Worm (Caenorhabditis elegans): ENCODE data around the gene lido-16.

Gene lido-16

ce11 chrII:6526136-6526684 lies 41.4 kb upstream of the lido-16 start:
- TF ChIP-seq nhr-84 (tag; optimal IDR thresholded peaks at IDR 0.05) (no peak), efl-1 (optimal IDR thresholded peaks at IDR 0.05) (no peak), efl-1 (GFP tag; optimal IDR thresholded peaks at IDR 0.05 in 1 of 2) (peak in 1 of 2 experiments; percentile 56), mab-9 (GFP tag; IDR thresholded peaks at IDR 0.05) (no peak), ztf-4 (tag; optimal IDR thresholded peaks at IDR 0.05) (no peak)

- TF ChIP-seq elt-2 (tag; optimal IDR thresholded peaks at IDR 0.05) (peak; percentile 2), swsn-7 (tag; optimal IDR thresholded peaks at IDR 0.05) (no peak), unc-30 (tag; optimal IDR thresholded peaks at IDR 0.05) (no peak)
Measured at ce11 chrII:6524501-6524977, 39.8 kb upstream of the lido-16 start, which contains the start of gene C56E6.2. Gene C56E6.2 (plus strand): TSS chrII:6524927.

DNA sequence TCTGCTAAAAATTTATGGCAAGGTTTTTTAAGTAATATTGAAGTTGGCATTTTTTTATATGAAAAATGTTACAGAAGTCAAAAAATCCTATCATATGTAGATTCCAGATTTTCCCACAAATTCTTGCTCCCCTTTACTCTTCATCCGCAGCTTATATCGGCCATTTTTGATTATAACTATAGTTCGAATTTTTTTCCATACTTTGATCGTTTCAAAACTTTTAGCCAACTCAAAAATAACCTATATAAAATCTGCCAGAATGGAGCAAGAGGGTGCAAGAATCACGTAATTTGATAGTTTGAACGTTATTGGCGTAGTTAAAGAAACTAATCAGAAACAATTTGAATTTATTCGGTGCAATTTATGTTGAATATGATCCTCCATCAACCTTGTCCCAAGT lies 39.2 kb upstream of the lido-16 start:
- no peak for TF ChIP-seq F16B12.6 (tag; optimal IDR thresholded peaks at IDR 0.05)

DNA sequence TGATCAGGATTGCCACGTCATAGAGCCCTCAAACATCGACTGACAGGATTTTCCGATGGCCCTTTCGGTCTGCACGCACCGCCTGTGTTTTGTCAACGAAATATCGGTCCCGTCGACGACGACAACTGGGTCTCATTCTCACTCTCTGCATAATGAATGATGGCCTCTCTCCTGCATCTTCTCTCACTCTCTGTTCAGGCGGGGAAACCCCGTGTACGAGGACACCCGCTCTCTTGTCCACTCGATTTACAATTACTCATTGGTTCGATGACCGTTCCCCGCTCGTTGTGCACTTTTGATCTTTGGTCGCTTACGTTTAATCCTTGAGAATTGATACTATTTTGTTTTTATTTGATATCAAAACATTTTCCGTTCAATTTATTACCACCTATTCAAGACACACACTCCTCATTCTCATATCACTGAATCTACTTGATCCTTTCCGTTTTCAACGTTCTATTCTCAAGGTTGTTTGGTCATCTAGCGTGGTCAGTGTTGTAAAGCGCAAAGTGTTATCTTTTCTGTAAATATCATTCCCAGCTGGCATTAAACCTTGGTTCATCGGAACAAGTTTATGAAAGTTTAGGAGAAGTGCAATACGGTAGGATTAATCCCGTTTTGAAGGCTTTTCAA lies 38.0 kb upstream of the lido-16 start:
- peak; percentile 62 for TF ChIP-seq lin-14 (GFP tag; optimal IDR thresholded peaks at IDR 0.05)
- no peak for TF ChIP-seq nhr-90 (tag; optimal IDR thresholded peaks at IDR 0.05; ENCODE audit: poor library complexity)
- no peak for TF ChIP-seq efl-1 (optimal IDR thresholded peaks at IDR 0.05)
- peak in 1 of 2 experiments; percentile 64 for TF ChIP-seq efl-1 (GFP tag; optimal IDR thresholded peaks at IDR 0.05 in 1 of 2)
- no peak for TF ChIP-seq egl-13 (tag; optimal IDR thresholded peaks at IDR 0.05)
- TF ChIP-seq aly-2 (tag; optimal IDR thresholded peaks at IDR 0.05), result no peak
- no peak for TF ChIP-seq C34B4.2 (tag; optimal IDR thresholded peaks at IDR 0.05)
- peak; percentile 13 for TF ChIP-seq nhr-20 (tag; optimal IDR thresholded peaks at IDR 0.05)
- no peak for TF ChIP-seq nhr-237 (tag; optimal IDR thresholded peaks at IDR 0.05)
- TF ChIP-seq lin-13 (GFP tag; optimal IDR thresholded peaks at IDR 0.05), result no peak
- TF ChIP-seq ama-1 (optimal IDR thresholded peaks at IDR 0.05), result no peak
- TF ChIP-seq nhr-85 (tag), result peak; percentile 82
- TF ChIP-seq jun-1 (tag; optimal IDR thresholded peaks at IDR 0.05), result no peak
- TF ChIP-seq blmp-1 (tag; optimal IDR thresholded peaks at IDR 0.05), result peak; percentile 47
- TF ChIP-seq ces-1 (GFP tag; optimal IDR thresholded peaks at IDR 0.05), result no peak
- TF ChIP-seq elt-3 (tag; optimal IDR thresholded peaks at IDR 0.05), result peak in 3 of 6 experiments; percentile 4 to 60 (median 11)
- no peak for TF ChIP-seq dsc-1 (tag; optimal IDR thresholded peaks at IDR 0.05)
- no peak for TF ChIP-seq lin-39 (tag; optimal IDR thresholded peaks at IDR 0.05)
- no peak for TF ChIP-seq zip-4 (GFP tag; optimal IDR thresholded peaks at IDR 0.05)
- no peak for TF ChIP-seq tlp-1 (tag; optimal IDR thresholded peaks at IDR 0.05)
- TF ChIP-seq fkh-8 (tag; optimal IDR thresholded peaks at IDR 0.05), result no peak
- TF ChIP-seq unc-62 (GFP tag; optimal IDR thresholded peaks at IDR 0.05), result no peak
- no peak for TF ChIP-seq swsn-7 (tag; optimal IDR thresholded peaks at IDR 0.05)
- TF ChIP-seq ceh-88 (GFP tag; IDR thresholded peaks at IDR 0.05), result no peak
- no peak for TF ChIP-seq dpl-1 (GFP tag; optimal IDR thresholded peaks at IDR 0.05)
- TF ChIP-seq unc-98 (GFP tag; IDR thresholded peaks at IDR 0.05), result no peak

- TF ChIP-seq fkh-4 (tag; optimal IDR thresholded peaks at IDR 0.05; ENCODE audit: borderline replicate concordance) (no peak), elt-3 (tag; optimal IDR thresholded peaks at IDR 0.05) (no peak), ceh-63 (GFP tag; optimal IDR thresholded peaks at IDR 0.05) (no peak), zag-1 (tag; optimal IDR thresholded peaks at IDR 0.05) (no peak), dpl-1 (GFP tag; optimal IDR thresholded peaks at IDR 0.05) (no peak), egl-27 (tag; optimal IDR thresholded peaks at IDR 0.05) (no peak), pax-3 (tag; optimal IDR thresholded peaks at IDR 0.05) (no peak), nhr-19 (GFP tag; conservative IDR thresholded peaks at IDR 0.05) (no peak), xbp-1 (tag; optimal IDR thresholded peaks at IDR 0.05) (no peak), tlp-1 (tag; optimal IDR thresholded peaks at IDR 0.05) (no peak), ceh-82 (tag; optimal IDR thresholded peaks at IDR 0.05) (no peak), lin-14 (GFP tag; optimal IDR thresholded peaks at IDR 0.05) (no peak), mep-1 (tag; optimal IDR thresholded peaks at IDR 0.05) (no peak), elt-2 (tag; optimal IDR thresholded peaks at IDR 0.05) (no peak), lir-3 (tag; optimal IDR thresholded peaks at IDR 0.05; ENCODE audit: poor library complexity) (no peak), lin-13 (GFP tag; optimal IDR thresholded peaks at IDR 0.05) (no peak), alr-1 (tag; optimal IDR thresholded peaks at IDR 0.05; ENCODE audit: borderline replicate concordance) (no peak)
Measured at ce11 chrII:6521316-6521715, 36.5 kb upstream of the lido-16 start, which contains the start of gene toe-2. Gene toe-2 (minus strand): TSS chrII:6521385.
